Fruit fly (Drosophila melanogaster): ENCODE measurements around the gene ppk14.

Gene ppk14

dm6 chr2L:6339010-6339897 lies 15.5 kb upstream of the ppk14 start (continued):
- TF ChIP-seq Usf (GFP tag; optimal IDR thresholded peaks at IDR 0.05) (no peak), fd3F (GFP tag; optimal IDR thresholded peaks at IDR 0.05) (no peak), dpn (GFP tag; optimal IDR thresholded peaks at IDR 0.05) (peak; percentile 9 to 52), CG8359 (GFP tag; optimal IDR thresholded peaks at IDR 0.05; ENCODE audit: borderline replicate concordance) (no peak), CrebB (tag; optimal IDR thresholded peaks at IDR 0.05) (no peak), Aef1 (GFP tag; IDR thresholded peaks at IDR 0.05) (peak; percentile 39; the same call in 1 of the 3 replicates), CG2875 (GFP tag; optimal IDR thresholded peaks at IDR 0.05) (no peak), Dbx (GFP tag; IDR thresholded peaks at IDR 0.05) (peak; percentile 51; the same call in 2 of the 3 replicates), NK7.1 (GFP tag; optimal IDR thresholded peaks at IDR 0.05) (no peak), CG8765 (GFP tag; IDR thresholded peaks at IDR 0.05) (no peak), CG10959 (GFP tag; IDR thresholded peaks at IDR 0.05) (no peak), Med (GFP tag) (peak; percentile 87), hkb (optimal IDR thresholded peaks at IDR 0.05) (no peak), hkb (GFP tag; IDR thresholded peaks at IDR 0.05) (peak; percentile 28), CG6175 (GFP tag; IDR thresholded peaks at IDR 0.05) (no peak), crp (GFP tag; optimal IDR thresholded peaks at IDR 0.05) (peak in 1 of 2 experiments; percentile 44), E2f1 (GFP tag; IDR thresholded peaks at IDR 0.05) (no peak; the same call in 1 of the 2 replicates), CG4360 (GFP tag; IDR thresholded peaks at IDR 0.05) (no peak), D19A (tag; optimal IDR thresholded peaks at IDR 0.05) (no peak), CG5953 (GFP tag; IDR thresholded peaks at IDR 0.05) (no peak; the same call in 1 of the 2 replicates), Asciz (GFP tag; optimal IDR thresholded peaks at IDR 0.05) (peak; percentile 28), sna (GFP tag; IDR thresholded peaks at IDR 0.05; ENCODE audit: partially characterized antibody) (peak; percentile 15; the same call in 1 of the 2 replicates), bbx (GFP tag; IDR thresholded peaks at IDR 0.05; ENCODE audit: partially characterized antibody) (no peak), CHES-1-like (GFP tag; optimal IDR thresholded peaks at IDR 0.05) (peak; percentile 35), Doc2 (GFP tag; IDR thresholded peaks at IDR 0.05) (no peak), CG17612 (GFP tag; IDR thresholded peaks at IDR 0.05) (no peak), CG17359 (tag; optimal IDR thresholded peaks at IDR 0.05) (peak; percentile 50), Xbp1 (GFP tag; optimal IDR thresholded peaks at IDR 0.05) (peak; percentile 43), CG42726 (GFP tag; IDR thresholded peaks at IDR 0.05; ENCODE audit: partially characterized antibody) (0 out of 2 replicates have a peak, but pooled peaks have one; percentile 49), CG10274 (GFP tag; optimal IDR thresholded peaks at IDR 0.05) (no peak), kah (GFP tag; optimal IDR thresholded peaks at IDR 0.05) (peak; percentile 98), emc (GFP tag; optimal IDR thresholded peaks at IDR 0.05) (peak; percentile 30), CG15696 (tag; optimal IDR thresholded peaks at IDR 0.05) (no peak), Bteb2 (GFP tag; optimal IDR thresholded peaks at IDR 0.05) (peak; percentile 30), maf-S (GFP tag; optimal IDR thresholded peaks at IDR 0.05) (no peak), Ets97D (GFP tag; optimal IDR thresholded peaks at IDR 0.05) (no peak), ap (GFP tag; IDR thresholded peaks at IDR 0.05) (no peak), CG14014 (GFP tag; IDR thresholded peaks at IDR 0.05) (peak; percentile 47), CG10565 (GFP tag; optimal IDR thresholded peaks at IDR 0.05) (no peak), ATbp (GFP tag; optimal IDR thresholded peaks at IDR 0.05) (peak; percentile 34), ac (GFP tag; optimal IDR thresholded peaks at IDR 0.05) (no peak), CG15514 (GFP tag; optimal IDR thresholded peaks at IDR 0.05) (no peak), CG33213 (GFP tag; optimal IDR thresholded peaks at IDR 0.05) (peak; percentile 62), B-H1 (GFP tag; IDR thresholded peaks at IDR 0.05) (peak; percentile 19; the same call in 1 of the 3 replicates), en (GFP tag; optimal IDR thresholded peaks at IDR 0.05) (no peak), tup (GFP tag; optimal IDR thresholded peaks at IDR 0.05) (no peak), CG1792 (GFP tag; optimal IDR thresholded peaks at IDR 0.05) (no peak), Stat92E (GFP tag; optimal IDR thresholded peaks at IDR 0.05) (no peak)
